Worm (Caenorhabditis elegans) whole organism, L3 larva: ENCODE results near the gene ZK637.15.

Experiments used
- aly-2 ChIP-seq: fragments of 150-350 bp; optimal IDR thresholded peaks from 2 replicates; lab custom pipeline; 2014; ENCODE audit warnings: missing biosample characterization, missing genetic modification characterization
- elt-2 ChIP-seq: sonication (generic microtip); optimal IDR thresholded peaks from 2 replicates; lab custom pipeline; 2016; ENCODE audit warnings: missing genetic modification reagents, mild to moderate bottlenecking, missing genetic modification characterization, missing compliant biosample characterization
- nhr-11 ChIP-seq: fragments of 150-350 bp; optimal IDR thresholded peaks from 2 replicates; lab custom pipeline; 2014; ENCODE audit warnings: missing biosample characterization, missing genetic modification characterization
- unc-62 ChIP-seq: fragments of 150-350 bp; sonication (generic microtip); optimal IDR thresholded peaks from 4 replicates; lab custom pipeline; 2014; ENCODE audit warnings: missing biosample characterization, missing genetic modification reagents, missing genetic modification characterization

DNA sequence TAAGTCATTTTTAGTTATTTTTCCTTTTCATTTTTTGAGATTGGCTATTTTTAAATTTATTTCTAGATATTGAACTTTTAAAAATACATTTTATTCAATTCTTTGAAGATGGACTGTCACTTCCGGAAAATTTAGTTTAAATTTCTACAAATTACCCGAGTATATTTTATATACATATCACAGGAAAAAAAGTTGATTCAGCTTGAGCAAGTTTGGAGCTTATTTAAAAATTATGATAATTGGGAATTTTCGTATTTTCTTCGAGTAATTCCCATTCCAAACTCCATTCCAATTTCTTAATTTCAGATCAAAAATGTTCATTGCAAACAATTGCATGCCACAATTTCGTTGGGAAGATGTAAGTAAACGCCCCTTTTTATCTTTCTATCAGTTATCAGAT lies 9.8 kb downstream of the ZK637.15 start, which contains the start of gene arrd-15:
- TF ChIP-seq unc-62 (GFP tag; lab: Kevin White, UChicago) (no peak), elt-2 (tag; lab: Kevin White, UChicago) (no peak), aly-2 (tag; lab: Kevin White, UChicago) (no peak), nhr-11 (no peak)
